Worm (Caenorhabditis elegans): Measurements from ENCODE around the gene ddo-3.
"Not testable (repeated sequence)": the region's sequence is repeated elsewhere in the genome, so short reads cannot be mapped to it uniquely, and the experiment has no call there.

- TF ChIP-seq atf-7 (tag; optimal IDR thresholded peaks at IDR 0.05), result peak; percentile 57
- TF ChIP-seq lin-35 (GFP tag; optimal IDR thresholded peaks at IDR 0.05), result peak in 1 of 3 experiments; percentile 64
- TF ChIP-seq nfya-1 (tag; optimal IDR thresholded peaks at IDR 0.05; ENCODE audit: borderline replicate concordance, insufficient read depth); nfya-2 (GFP tag; IDR thresholded peaks at IDR 0.05): not testable (repeated sequence)
- TF ChIP-seq akir-1 (GFP tag; optimal IDR thresholded peaks at IDR 0.05), result peak; percentile 51
- peak; percentile 98 for TF ChIP-seq ceh-100 (GFP tag; IDR thresholded peaks at IDR 0.05)
Observed at ce11 chrIII:6551187-6552058, 36.2 kb upstream of the ddo-3 start, which contains the start of gene C09E7.7.
